Fruit fly (Drosophila melanogaster) whole organism, adult: Measurements from ENCODE around the gene CG11263.

Source experiments
- CG11617 ChIP-seq: fragments of 200-800 bp; sonication (Bioruptor generic); optimal IDR thresholded peaks from 2 replicates; lab custom pipeline; 2017; ENCODE audit warnings: mild to moderate bottlenecking, missing biosample characterization, missing genetic modification reagents, missing genetic modification characterization
- CG12768 ChIP-seq: fragments of 200-800 bp; sonication (Bioruptor generic); optimal IDR thresholded peaks from 2 replicates; lab custom pipeline; 2017; ENCODE audit warnings: missing biosample characterization, missing genetic modification characterization, mild to moderate bottlenecking, moderate library complexity, missing genetic modification reagents
- CG14711 ChIP-seq: fragments of 200-800 bp; sonication (Bioruptor generic); optimal IDR thresholded peaks from 2 replicates; lab custom pipeline; 2018; ENCODE audit warnings: missing biosample characterization, mild to moderate bottlenecking, missing genetic modification characterization, moderate library complexity
- CG1620 ChIP-seq: fragments of 200-800 bp; sonication (Bioruptor generic); optimal IDR thresholded peaks from 2 replicates; lab custom pipeline; 2016; ENCODE audit warnings: missing biosample characterization, missing genetic modification characterization
- CG33017 ChIP-seq: fragments of 200-800 bp; sonication (Bioruptor generic); optimal IDR thresholded peaks from 2 replicates; lab custom pipeline; 2018; ENCODE audit warnings: missing biosample characterization, mild to moderate bottlenecking, missing genetic modification characterization, moderate library complexity
- CG5204 ChIP-seq: fragments of 200-800 bp; sonication (Bioruptor generic); optimal IDR thresholded peaks from 2 replicates; lab custom pipeline; 2016; ENCODE audit warnings: missing biosample characterization, missing genetic modification characterization
- CG7045 ChIP-seq: fragments of 200-800 bp; sonication (Bioruptor generic); optimal IDR thresholded peaks from 2 replicates; lab custom pipeline; 2017; ENCODE audit warnings: missing biosample characterization, mild to moderate bottlenecking, missing genetic modification characterization
- CG7101 ChIP-seq: fragments of 200-800 bp; sonication (Bioruptor generic); optimal IDR thresholded peaks from 2 replicates; lab custom pipeline; 2018; ENCODE audit warnings: missing biosample characterization, mild to moderate bottlenecking, missing genetic modification characterization, moderate library complexity
- Clk ChIP-seq: fragments of 200-800 bp; sonication (Bioruptor generic); optimal IDR thresholded peaks from 2 replicates; lab custom pipeline; 2017; ENCODE audit warnings: missing biosample characterization, missing genetic modification characterization
- Crg-1 ChIP-seq: fragments of 200-800 bp; sonication (Bioruptor generic); optimal IDR thresholded peaks from 2 replicates; lab custom pipeline; 2016; ENCODE audit warnings: missing biosample characterization, missing genetic modification characterization
- Hr96 ChIP-seq: fragments of 200-800 bp; sonication (Bioruptor generic); optimal IDR thresholded peaks from 2 replicates; lab custom pipeline; 2016; ENCODE audit warnings: missing biosample characterization, missing genetic modification characterization
- Mnt ChIP-seq: fragments of 200-800 bp; sonication (Bioruptor generic); optimal IDR thresholded peaks from 2 replicates; lab custom pipeline; 2016; ENCODE audit warnings: missing biosample characterization, mild to moderate bottlenecking, missing genetic modification characterization
- bab1 ChIP-seq: fragments of 200-800 bp; sonication (Bioruptor generic); optimal IDR thresholded peaks from 3 replicates; lab custom pipeline; 2019; ENCODE audit warnings: missing biosample characterization, mild to moderate bottlenecking, missing genetic modification characterization, moderate library complexity
- cic ChIP-seq: fragments of 200-800 bp; sonication (Bioruptor generic); optimal IDR thresholded peaks from 2 replicates; lab custom pipeline; 2017; ENCODE audit warnings: missing biosample characterization, mild to moderate bottlenecking, missing genetic modification characterization, moderate library complexity
- cnc ChIP-seq, 2 experiments: fragments of >200 bp; optimal IDR thresholded peaks; 2 replicates each; lab custom pipeline; 2017
- kay ChIP-seq: fragments of 200-800 bp; sonication (Bioruptor generic); peaks from one replicate; lab custom pipeline; 2016; ENCODE audit warnings: missing biosample characterization, missing genetic modification characterization, borderline replicate concordance
- ovo ChIP-seq: fragments of 200-800 bp; sonication (Bioruptor generic); optimal IDR thresholded peaks from 2 replicates; lab custom pipeline; 2016; ENCODE audit warnings: missing biosample characterization, missing genetic modification characterization
- pad ChIP-seq: fragments of 200-800 bp; sonication (Bioruptor generic); optimal IDR thresholded peaks from 3 replicates; lab custom pipeline; 2017; ENCODE audit warnings: missing biosample characterization, missing genetic modification characterization, mild to moderate bottlenecking, moderate library complexity, missing genetic modification reagents
- tj ChIP-seq: fragments of 200-800 bp; sonication (Bioruptor generic); optimal IDR thresholded peaks from 3 replicates; lab custom pipeline; 2017; ENCODE audit warnings: missing biosample characterization, mild to moderate bottlenecking, missing genetic modification characterization, moderate library complexity
- toe ChIP-seq: fragments of 200-800 bp; sonication (Bioruptor generic); optimal IDR thresholded peaks from 2 replicates; lab custom pipeline; 2016; ENCODE audit warnings: missing biosample characterization, missing genetic modification characterization

Gene CG11263

DNA sequence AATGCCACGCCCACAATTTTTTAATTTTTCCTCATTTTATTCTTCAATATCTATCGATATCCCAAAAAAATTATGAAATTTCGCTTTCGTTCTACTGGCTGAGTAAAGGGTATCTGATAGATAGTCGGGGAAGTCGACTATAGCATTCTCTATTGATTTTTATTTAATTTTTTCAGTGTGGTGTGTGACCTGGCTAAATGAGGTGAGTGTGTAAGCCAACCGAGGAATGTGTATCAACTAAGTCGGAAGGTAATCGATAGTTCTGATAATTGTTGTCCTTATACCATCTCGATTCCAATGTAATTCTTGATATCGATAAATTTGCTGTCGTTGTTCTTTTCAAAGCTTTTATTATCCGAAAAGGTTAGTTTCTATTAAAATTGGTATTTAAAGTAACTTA lies at the start of gene CG11263:
Gene CG11263 (plus strand): TSS at position 328 of the 400 bp plus-strand sequence.
- TF ChIP-seq CG12768 (GFP tag; lab: Kevin White, UChicago) (no peak), CG7101 (tag; lab: Kevin White, UChicago) (peak; percentile 3)

dm6 chr3L:12967633-12968032 lies 39.0 kb upstream of the CG11263 start, which contains the start of gene Or69a:
Gene Or69a, minus strand, starts transcription at chr3L:12967733.
- TF ChIP-seq bab1 (GFP tag; lab: Kevin White, UChicago) (no peak), cnc (optimal IDR thresholded peaks at IDR 0.05; lab: Kevin White, UChicago) (no peak), Clk (GFP tag; lab: Kevin White, UChicago) (no peak), CG11617 (GFP tag; lab: Kevin White, UChicago) (no peak), pad (GFP tag; lab: Kevin White, UChicago) (no peak), CG1620 (GFP tag; lab: Kevin White, UChicago) (no peak), tj (GFP tag; lab: Kevin White, UChicago) (no peak), Crg-1 (GFP tag; lab: Kevin White, UChicago) (no peak), Hr96 (GFP tag; lab: Kevin White, UChicago) (no peak), ovo (GFP tag; lab: Kevin White, UChicago) (no peak), kay (no peak), toe (GFP tag; lab: Kevin White, UChicago) (no peak), CG5204 (GFP tag; lab: Kevin White, UChicago) (no peak), Mnt (GFP tag; lab: Kevin White, UChicago) (no peak), CG7045 (GFP tag; lab: Kevin White, UChicago) (no peak), CG33017 (no peak), CG12768 (GFP tag; lab: Kevin White, UChicago) (no peak)

DNA sequence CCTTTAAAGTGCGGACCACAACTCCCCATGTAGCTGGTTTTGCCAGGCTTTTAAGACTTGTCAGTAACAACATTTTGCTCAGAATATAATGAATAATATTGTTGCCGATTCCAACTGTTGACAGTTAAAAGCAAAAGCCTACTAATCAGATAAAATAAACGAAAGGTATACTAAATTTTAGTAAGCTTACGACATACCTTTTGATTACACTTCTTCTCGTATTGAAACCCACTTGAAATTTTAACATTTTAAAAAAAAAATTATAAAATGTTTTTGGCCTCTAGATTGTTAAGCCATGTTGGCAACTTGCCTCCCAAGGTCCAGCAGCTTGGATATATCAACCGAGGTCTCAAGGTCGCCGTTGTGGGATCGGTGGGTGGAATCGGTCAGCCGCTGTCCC lies 34.4 kb upstream of the CG11263 start, which contains the start of the genes CG10748 and CG10749:
Gene CG10748 (minus strand): TSS at position 101 of the 400 bp plus-strand sequence.
Gene CG10749 (plus strand): TSS at position 216 of the 400 bp plus-strand sequence.
- no peak for TF ChIP-seq ovo (GFP tag; lab: Kevin White, UChicago)
- TF ChIP-seq toe (GFP tag; lab: Kevin White, UChicago) = no peak
- no peak for TF ChIP-seq Clk (GFP tag; lab: Kevin White, UChicago)
- no peak for TF ChIP-seq CG5204 (GFP tag; lab: Kevin White, UChicago)
- no peak for TF ChIP-seq bab1 (GFP tag; lab: Kevin White, UChicago)
- TF ChIP-seq pad (GFP tag; lab: Kevin White, UChicago) = no peak
- TF ChIP-seq CG7045 (GFP tag; lab: Kevin White, UChicago) = no peak
- TF ChIP-seq cnc (optimal IDR thresholded peaks at IDR 0.05; lab: Kevin White, UChicago) = no peak
- no peak for TF ChIP-seq CG33017
- no peak for TF ChIP-seq kay
- no peak for TF ChIP-seq cic (GFP tag; lab: Kevin White, UChicago)
- no peak for TF ChIP-seq Hr96 (GFP tag; lab: Kevin White, UChicago)
- no peak for TF ChIP-seq Crg-1 (GFP tag; lab: Kevin White, UChicago)
- TF ChIP-seq Mnt (GFP tag; lab: Kevin White, UChicago) = no peak
- TF ChIP-seq CG11617 (GFP tag; lab: Kevin White, UChicago) = no peak
- no peak for TF ChIP-seq CG14711
- no peak for TF ChIP-seq tj (GFP tag; lab: Kevin White, UChicago)
- TF ChIP-seq CG12768 (GFP tag; lab: Kevin White, UChicago) = no peak

- TF ChIP-seq CG11617 (GFP tag; lab: Kevin White, UChicago) (no peak), CG1620 (GFP tag; lab: Kevin White, UChicago) (no peak), Crg-1 (GFP tag; lab: Kevin White, UChicago) (no peak), Hr96 (GFP tag; lab: Kevin White, UChicago) (no peak)
Observed at dm6 chr3L:12994835-12995234, 11.8 kb upstream of the CG11263 start, which contains the start of gene CG11262. Gene CG11262, plus strand, starts transcription at chr3L:12995135.

dm6 chr3L:13007946-13008462 lies 1.4 kb downstream of the CG11263 start:
- TF ChIP-seq bab1 (GFP tag; lab: Kevin White, UChicago) = peak; percentile 34
- no peak for TF ChIP-seq CG12768 (GFP tag; lab: Kevin White, UChicago)
- TF ChIP-seq CG5204 (GFP tag; lab: Kevin White, UChicago) = no peak
- TF ChIP-seq CG7045 (GFP tag; lab: Kevin White, UChicago) = no peak
- no peak for TF ChIP-seq Hr96 (GFP tag; lab: Kevin White, UChicago)
- TF ChIP-seq kay = peak; percentile 55
- TF ChIP-seq ovo (GFP tag; lab: Kevin White, UChicago) = no peak
- no peak for TF ChIP-seq Crg-1 (GFP tag; lab: Kevin White, UChicago)
- TF ChIP-seq pad (GFP tag; lab: Kevin White, UChicago) = no peak
- no peak for TF ChIP-seq cnc (optimal IDR thresholded peaks at IDR 0.05; lab: Kevin White, UChicago)
- TF ChIP-seq Mnt (GFP tag; lab: Kevin White, UChicago) = no peak
- no peak for TF ChIP-seq toe (GFP tag; lab: Kevin White, UChicago)
- TF ChIP-seq CG33017 = no peak
- no peak for TF ChIP-seq cic (GFP tag; lab: Kevin White, UChicago)
- no peak for TF ChIP-seq CG7101 (tag; lab: Kevin White, UChicago)
- no peak for TF ChIP-seq tj (GFP tag; lab: Kevin White, UChicago)
- TF ChIP-seq Clk (GFP tag; lab: Kevin White, UChicago) = no peak
- TF ChIP-seq CG1620 (GFP tag; lab: Kevin White, UChicago) = no peak
- peak; percentile 40 for TF ChIP-seq CG14711

DNA sequence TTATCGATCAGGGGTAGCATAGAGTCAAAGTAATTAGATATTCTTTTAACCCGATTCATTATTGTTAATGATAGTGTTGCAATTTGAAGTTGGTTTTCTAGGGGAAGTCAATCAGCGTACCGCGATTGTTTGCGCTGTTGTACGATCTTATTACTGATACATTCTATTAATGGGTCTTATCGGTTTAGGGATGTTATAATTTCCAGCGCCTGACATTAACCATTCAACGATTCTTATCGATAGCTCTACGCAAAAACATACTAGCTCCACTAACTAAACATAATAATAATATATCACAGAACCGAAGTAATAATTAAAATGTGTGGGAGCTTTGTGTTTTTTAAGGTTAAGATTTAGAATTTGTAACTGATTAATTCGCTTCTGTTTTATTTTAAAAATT lies 4.9 kb downstream of the CG11263 start, which contains the start of gene Cul6:
Gene Cul6 (minus strand): TSS at position 175 of the 400 bp plus-strand sequence.
- TF ChIP-seq Clk (GFP tag; lab: Kevin White, UChicago) (no peak), CG7101 (tag; lab: Kevin White, UChicago) (peak; percentile 11), bab1 (GFP tag; lab: Kevin White, UChicago) (peak; percentile 8), kay (peak; percentile 16)
